Fruit fly (Drosophila melanogaster) whole organism, embryonic: ENCODE measurements around the gene CG32846.

Experiments
- Aef1 ChIP-seq: fragments of 200-800 bp; sonication (Bioruptor generic); IDR thresholded peaks from 3 replicates; pipeline ENCODE4 v1.3.6; 2022; ENCODE audit warnings: missing biosample characterization, missing genetic modification characterization
- BEAF-32 ChIP-seq: fragments of 200-800 bp; sonication (Bioruptor generic); optimal IDR thresholded peaks from 3 replicates; lab custom pipeline; 2017; ENCODE audit warnings: missing biosample characterization, missing genetic modification characterization, mild to moderate bottlenecking, moderate library complexity, missing genetic modification reagents
- Bgb ChIP-seq: fragments of 200-800 bp; sonication (Bioruptor generic); IDR thresholded peaks from 2 replicates; pipeline ENCODE4 v1.3.6; 2022; ENCODE audit warnings: missing biosample characterization, missing genetic modification characterization; ENCODE audit not compliant: partially characterized antibody
- CG11456 ChIP-seq: fragments of 200-800 bp; sonication (Bioruptor generic); IDR thresholded peaks from 3 replicates; pipeline ENCODE4 v1.3.6; 2022; ENCODE audit warnings: missing biosample characterization, missing genetic modification characterization
- CG1529 ChIP-seq: fragments of 200-800 bp; sonication (Bioruptor generic); optimal IDR thresholded peaks from 3 replicates; lab custom pipeline; 2018; ENCODE audit warnings: missing biosample characterization, missing genetic modification characterization
- CG16813 ChIP-seq: fragments of 200-800 bp; sonication (Bioruptor generic); IDR thresholded peaks from 3 replicates; pipeline ENCODE4 v1.3.6; 2022; ENCODE audit warnings: missing biosample characterization, missing genetic modification characterization; ENCODE audit not compliant: partially characterized antibody
- CG17328 ChIP-seq: fragments of 200-800 bp; sonication (Bioruptor generic); IDR thresholded peaks from 2 replicates; pipeline ENCODE4 v1.3.6; 2022; ENCODE audit warnings: missing biosample characterization, missing genetic modification characterization
- CG1792 ChIP-seq: fragments of 200-800 bp; sonication (Bioruptor generic); optimal IDR thresholded peaks from 2 replicates; lab custom pipeline; 2016; ENCODE audit warnings: missing biosample characterization, missing genetic modification characterization
- CG34224 ChIP-seq: fragments of 200-800 bp; sonication (Bioruptor generic); IDR thresholded peaks from 3 replicates; pipeline ENCODE4 v1.3.6; 2022; ENCODE audit warnings: missing biosample characterization, missing genetic modification characterization; ENCODE audit not compliant: partially characterized antibody
- CG4360 ChIP-seq: fragments of 200-800 bp; sonication (Bioruptor generic); IDR thresholded peaks from 2 replicates; pipeline ENCODE4 v1.3.6; 2022; ENCODE audit warnings: missing biosample characterization, missing genetic modification characterization
- CG43689 ChIP-seq: fragments of 200-800 bp; sonication (Bioruptor generic); IDR thresholded peaks from 2 replicates; pipeline ENCODE4 v1.3.6; 2022; ENCODE audit warnings: missing biosample characterization, missing genetic modification characterization
- CG6791 ChIP-seq: fragments of 200-800 bp; sonication (Bioruptor generic); IDR thresholded peaks from 3 replicates; pipeline ENCODE4 v1.3.6; 2022; ENCODE audit warnings: missing biosample characterization, missing genetic modification characterization; ENCODE audit not compliant: partially characterized antibody
- CG7271 ChIP-seq: fragments of 200-800 bp; sonication (Bioruptor generic); optimal IDR thresholded peaks from 2 replicates; lab custom pipeline; 2018; ENCODE audit warnings: missing biosample characterization, mild to moderate bottlenecking, missing genetic modification characterization, moderate library complexity
- CG7556 ChIP-seq: fragments of 200-800 bp; sonication (Bioruptor generic); optimal IDR thresholded peaks from 2 replicates; lab custom pipeline; 2017; ENCODE audit warnings: missing biosample characterization, mild to moderate bottlenecking, missing genetic modification characterization
- CkIIα-i1 ChIP-seq: fragments of 200-800 bp; sonication (Bioruptor generic); IDR thresholded peaks from 2 replicates; pipeline ENCODE4 v1.3.6; 2022; ENCODE audit warnings: missing biosample characterization, missing genetic modification characterization
- Deaf1 ChIP-seq: fragments of 200-800 bp; optimal IDR thresholded peaks from 3 replicates; lab custom pipeline; 2019; ENCODE audit warnings: missing biosample characterization, mild to moderate bottlenecking, missing genetic modification characterization, moderate library complexity
- Dll ChIP-seq: fragments of 200-800 bp; sonication (Bioruptor generic); IDR thresholded peaks from 4 replicates; pipeline ENCODE4 v1.3.6; 2022; ENCODE audit warnings: missing biosample characterization, missing genetic modification characterization; ENCODE audit not compliant: partially characterized antibody
- Dp ChIP-seq: fragments of 200-800 bp; sonication (Bioruptor generic); optimal IDR thresholded peaks from 2 replicates; lab custom pipeline; 2018; ENCODE audit warnings: missing biosample characterization, mild to moderate bottlenecking, missing genetic modification characterization, moderate library complexity
- Dref ChIP-seq: fragments of 200-800 bp; sonication (Bioruptor generic); IDR thresholded peaks from 2 replicates; pipeline ENCODE4 v1.3.6; 2022; ENCODE audit warnings: missing biosample characterization, missing genetic modification characterization
- E2f2 ChIP-seq: fragments of 200-800 bp; sonication (Bioruptor generic); IDR thresholded peaks from 2 replicates; pipeline ENCODE4 v1.3.6; 2022; ENCODE audit warnings: missing biosample characterization, missing genetic modification characterization
- Fer2 ChIP-seq: fragments of 200-800 bp; sonication (Bioruptor generic); optimal IDR thresholded peaks from 2 replicates; lab custom pipeline; 2018; ENCODE audit warnings: missing biosample characterization, mild to moderate bottlenecking, missing genetic modification characterization, moderate library complexity
- Hey ChIP-seq: fragments of 200-800 bp; sonication (Bioruptor generic); optimal IDR thresholded peaks from 3 replicates; lab custom pipeline; 2018; ENCODE audit warnings: missing biosample characterization, mild to moderate bottlenecking, missing genetic modification characterization
- Kr ChIP-seq: fragments of 200-800 bp; sonication (Bioruptor generic); optimal IDR thresholded peaks from 2 replicates; lab custom pipeline; 2017; ENCODE audit warnings: missing biosample characterization, mild to moderate bottlenecking, missing genetic modification characterization
- Nf-YC ChIP-seq: fragments of 200-800 bp; optimal IDR thresholded peaks from 3 replicates; lab custom pipeline; 2019; ENCODE audit warnings: missing biosample characterization, mild to moderate bottlenecking, missing genetic modification characterization, moderate library complexity
- Opbp ChIP-seq: fragments of 200-800 bp; sonication (Bioruptor generic); IDR thresholded peaks from 3 replicates; pipeline ENCODE4 v1.3.6; 2022; ENCODE audit warnings: missing biosample characterization, missing genetic modification characterization; ENCODE audit not compliant: partially characterized antibody
- Xrp1 ChIP-seq: fragments of 200-800 bp; sonication (Bioruptor generic); IDR thresholded peaks from 2 replicates; pipeline ENCODE4 v1.3.6; 2022; ENCODE audit warnings: missing biosample characterization, missing genetic modification characterization
- bbx ChIP-seq: fragments of 200-800 bp; sonication (Bioruptor generic); IDR thresholded peaks from 2 replicates; pipeline ENCODE4 v1.3.6; 2022; ENCODE audit warnings: missing biosample characterization, missing genetic modification characterization; ENCODE audit not compliant: partially characterized antibody
- cato ChIP-seq: fragments of 200-800 bp; sonication (Bioruptor generic); optimal IDR thresholded peaks from 2 replicates; lab custom pipeline; 2016; ENCODE audit warnings: missing biosample characterization, missing genetic modification characterization, borderline replicate concordance
- chinmo ChIP-seq: fragments of 200-800 bp; sonication (Bioruptor generic); IDR thresholded peaks from 4 replicates; pipeline ENCODE4 v1.3.6; 2022; ENCODE audit warnings: missing biosample characterization, missing genetic modification characterization; ENCODE audit not compliant: partially characterized antibody
- chm ChIP-seq: fragments of 200-800 bp; sonication (Bioruptor generic); IDR thresholded peaks from 2 replicates; pipeline ENCODE4 v1.3.6; 2022; ENCODE audit warnings: missing biosample characterization, missing genetic modification characterization
- chn ChIP-seq: fragments of 200-800 bp; sonication (Bioruptor generic); optimal IDR thresholded peaks from 2 replicates; lab custom pipeline; 2016; ENCODE audit warnings: missing biosample characterization, missing genetic modification characterization
- cwo ChIP-seq: fragments of 200-800 bp; sonication (Bioruptor generic); optimal IDR thresholded peaks from 3 replicates; lab custom pipeline; 2017; ENCODE audit warnings: missing biosample characterization, missing genetic modification characterization, mild to moderate bottlenecking, moderate library complexity, missing genetic modification reagents
- disco-r ChIP-seq: fragments of 200-800 bp; sonication (Bioruptor generic); optimal IDR thresholded peaks from 2 replicates; lab custom pipeline; 2016; ENCODE audit warnings: missing biosample characterization, missing genetic modification characterization
- dmrt11E ChIP-seq: fragments of 200-800 bp; sonication (Bioruptor generic); optimal IDR thresholded peaks from 3 replicates; lab custom pipeline; 2018; ENCODE audit warnings: missing biosample characterization, mild to moderate bottlenecking, missing genetic modification characterization, moderate library complexity
- fd3F ChIP-seq: fragments of 200-800 bp; sonication (Bioruptor generic); optimal IDR thresholded peaks from 2 replicates; lab custom pipeline; 2018; ENCODE audit warnings: missing biosample characterization, mild to moderate bottlenecking, missing genetic modification characterization, moderate library complexity
- hbn ChIP-seq: fragments of 200-800 bp; sonication (Bioruptor generic); IDR thresholded peaks from 2 replicates; pipeline ENCODE4 v1.3.6; 2022; ENCODE audit warnings: missing biosample characterization, missing genetic modification characterization; ENCODE audit not compliant: partially characterized antibody
- jing ChIP-seq: fragments of 200-800 bp; sonication (Bioruptor generic); optimal IDR thresholded peaks from 2 replicates; lab custom pipeline; 2018; ENCODE audit warnings: missing biosample characterization, mild to moderate bottlenecking, missing genetic modification characterization
- klu ChIP-seq: fragments of 200-800 bp; sonication (Bioruptor generic); IDR thresholded peaks from 2 replicates; pipeline ENCODE4 v1.3.6; 2022; ENCODE audit warnings: missing biosample characterization, missing genetic modification characterization
- lov ChIP-seq, 2 experiments: fragments of 200-800 bp in 1 of 2; fragments of >200 bp in 1 of 2; sonication (Bioruptor generic) in 1 of 2; IDR thresholded peaks in 1 of 2; optimal IDR thresholded peaks in 1 of 2; 2 replicates in 1 of 2; 3 replicates in 1 of 2; pipeline versions ENCODE4 v1.3.6 to Lab custom; 2017 to 2022; ENCODE audit warnings: missing biosample characterization in 1 of 2, missing genetic modification characterization in 1 of 2
- pzg ChIP-seq: fragments of 200-800 bp; sonication (Bioruptor generic); optimal IDR thresholded peaks from 3 replicates; lab custom pipeline; 2018; ENCODE audit warnings: missing biosample characterization, mild to moderate bottlenecking, missing genetic modification characterization, moderate library complexity
- ro ChIP-seq: fragments of 200-800 bp; sonication (Bioruptor generic); IDR thresholded peaks from 2 replicates; pipeline ENCODE4 v1.3.6; 2022; ENCODE audit warnings: missing biosample characterization, missing genetic modification characterization
- run ChIP-seq: fragments of 200-800 bp; sonication (Bioruptor generic); optimal IDR thresholded peaks from 3 replicates; lab custom pipeline; 2018; ENCODE audit warnings: missing biosample characterization, mild to moderate bottlenecking, missing genetic modification characterization
- sens-2 ChIP-seq: fragments of 200-800 bp; sonication (Bioruptor generic); IDR thresholded peaks from 2 replicates; pipeline ENCODE4 v1.3.6; 2022; ENCODE audit warnings: missing biosample characterization, missing genetic modification characterization
- seq ChIP-seq: fragments of 200-800 bp; sonication (Bioruptor generic); IDR thresholded peaks from 2 replicates; pipeline ENCODE4 v1.3.6; 2022; ENCODE audit warnings: missing biosample characterization, missing genetic modification characterization
- slbo ChIP-seq: fragments of 200-800 bp; sonication (Bioruptor generic); IDR thresholded peaks from 2 replicates; pipeline ENCODE4 v1.3.6; 2022; ENCODE audit warnings: missing biosample characterization, missing genetic modification characterization
- sna ChIP-seq: fragments of 200-800 bp; sonication (Bioruptor generic); IDR thresholded peaks from 2 replicates; pipeline ENCODE4 v1.3.6; 2022; ENCODE audit warnings: missing biosample characterization, missing genetic modification characterization; ENCODE audit not compliant: partially characterized antibody
- ssp ChIP-seq: fragments of 200-800 bp; sonication (Bioruptor generic); IDR thresholded peaks from 2 replicates; pipeline ENCODE4 v1.3.6; 2022; ENCODE audit warnings: missing biosample characterization, missing genetic modification characterization
- tna ChIP-seq: fragments of 200-800 bp; sonication (Bioruptor generic); IDR thresholded peaks from 2 replicates; pipeline ENCODE4 v1.3.6; 2022; ENCODE audit warnings: missing biosample characterization, missing genetic modification characterization; ENCODE audit not compliant: partially characterized antibody
- zen2 ChIP-seq: fragments of 200-800 bp; sonication (Bioruptor generic); IDR thresholded peaks from 3 replicates; pipeline ENCODE4 v1.3.6; 2022; ENCODE audit warnings: missing biosample characterization, missing genetic modification characterization; ENCODE audit not compliant: partially characterized antibody

The CG32846 gene

dm6 chr3L:2980856-2981255 is 29.4 kb upstream of the CG32846 start, which contains the start of gene CPT2 (continued):
- no peak for TF ChIP-seq slbo (GFP tag; lab: Robert Waterston, UW)
- TF ChIP-seq tna (GFP tag; lab: Robert Waterston, UW) = peak; percentile 52; the same call in 1 of the 2 replicates
- no peak for TF ChIP-seq sens-2
- no peak for TF ChIP-seq dmrt11E (tag; lab: Kevin White, UChicago)
- TF ChIP-seq pzg (GFP tag; lab: Kevin White, UChicago) = peak; percentile 44
- no peak for TF ChIP-seq chm
- TF ChIP-seq Bgb (GFP tag; lab: Robert Waterston, UW) = peak; percentile 70
- TF ChIP-seq Dp (GFP tag; lab: Kevin White, UChicago) = peak; percentile 71
- no peak for TF ChIP-seq CkIIα-i1 (GFP tag; lab: Robert Waterston, UW)
- peak; percentile 87 for TF ChIP-seq CG34224 (GFP tag; lab: Robert Waterston, UW)
- TF ChIP-seq CG7271 (tag; lab: Kevin White, UChicago) = no peak
- no peak for TF ChIP-seq CG11456 (GFP tag; lab: Robert Waterston, UW)
- no peak for TF ChIP-seq seq (GFP tag; lab: Robert Waterston, UW)
- TF ChIP-seq Dll (GFP tag; lab: Robert Waterston, UW) = peak; percentile 82
- peak; percentile 53 for TF ChIP-seq Dref (GFP tag; lab: Robert Waterston, UW)
- TF ChIP-seq ssp (GFP tag; lab: Robert Waterston, UW) = no peak
- no peak for TF ChIP-seq CG1792
- no peak for TF ChIP-seq CG43689
- no peak for TF ChIP-seq jing (GFP tag; lab: Kevin White, UChicago)
- TF ChIP-seq bbx (GFP tag; lab: Robert Waterston, UW) = peak; percentile 82
- TF ChIP-seq CG4360 (GFP tag; lab: Robert Waterston, UW) = peak; percentile 66; the same call in 1 of the 2 replicates
- TF ChIP-seq zen2 (GFP tag; lab: Robert Waterston, UW) = peak; percentile 89
- peak; percentile 45; the same call in 2 of the 3 replicates for TF ChIP-seq Opbp (GFP tag; lab: Robert Waterston, UW)
- peak; percentile 63 for TF ChIP-seq BEAF-32 (GFP tag; lab: Kevin White, UChicago)
- TF ChIP-seq klu (GFP tag; lab: Robert Waterston, UW) = no peak
- TF ChIP-seq run = no peak
- no peak for TF ChIP-seq Hey (tag; lab: Kevin White, UChicago)
- TF ChIP-seq E2f2 = peak; percentile 90
- TF ChIP-seq CG16813 = peak; percentile 52; the same call in 2 of the 3 replicates
- no peak for TF ChIP-seq fd3F (GFP tag; lab: Kevin White, UChicago)
- no peak for TF ChIP-seq ro (GFP tag; lab: Robert Waterston, UW)
- TF ChIP-seq CG7556 (GFP tag; lab: Kevin White, UChicago) = no peak
- no peak for TF ChIP-seq Nf-YC (tag; lab: Kevin White, UChicago)
- no peak for TF ChIP-seq CG1529 (GFP tag; lab: Kevin White, UChicago)
- TF ChIP-seq chinmo (GFP tag; lab: Robert Waterston, UW) = 0 out of 4 replicates have a peak, but pooled peaks have one; percentile 33
- TF ChIP-seq Fer2 (tag; lab: Kevin White, UChicago) = no peak
- TF ChIP-seq lov (optimal IDR thresholded peaks at IDR 0.05; lab: Kevin White, UChicago) = no peak
- TF ChIP-seq lov (GFP tag; IDR thresholded peaks at IDR 0.05; lab: Robert Waterston, UW) = no peak
- no peak for TF ChIP-seq Xrp1 (GFP tag; lab: Robert Waterston, UW)
- TF ChIP-seq disco-r (GFP tag; lab: Kevin White, UChicago) = no peak
- TF ChIP-seq Deaf1 (tag; lab: Kevin White, UChicago) = no peak
- TF ChIP-seq Aef1 (GFP tag; lab: Robert Waterston, UW) = 0 out of 3 replicates have a peak, but pooled peaks have one; percentile 15
- TF ChIP-seq CG6791 (GFP tag; lab: Robert Waterston, UW) = peak; percentile 74
- no peak for TF ChIP-seq cwo
- peak; percentile 75 for TF ChIP-seq hbn
- TF ChIP-seq CG17328 (GFP tag; lab: Robert Waterston, UW) = no peak
- no peak for TF ChIP-seq Kr (GFP tag; lab: Kevin White, UChicago)
- TF ChIP-seq cato (GFP tag; lab: Kevin White, UChicago) = no peak
- no peak for TF ChIP-seq chn (GFP tag; lab: Kevin White, UChicago)
- TF ChIP-seq sna (GFP tag; lab: Robert Waterston, UW) = peak; percentile 68; the same call in 1 of the 2 replicates
